Worm (Caenorhabditis elegans): ENCODE data around the gene gcy-23.

DNA sequence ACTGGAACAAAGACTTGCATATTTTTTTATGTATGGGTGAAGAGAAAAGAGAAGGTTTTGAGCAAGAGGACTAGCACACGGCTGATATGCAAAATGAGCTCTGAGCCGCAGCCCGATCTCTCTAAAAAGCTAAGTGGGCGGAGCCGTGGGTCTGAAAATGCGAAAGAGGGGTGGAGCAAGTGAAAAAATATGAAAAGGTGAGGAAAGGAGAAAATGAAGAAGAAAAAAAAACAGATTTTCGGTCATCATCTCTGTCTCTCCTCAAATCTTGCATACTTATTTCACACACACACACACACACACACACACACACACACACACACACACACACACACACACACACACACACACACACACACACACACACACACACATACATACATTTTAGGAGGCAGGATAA, 34.7 kb downstream of the gcy-23 start, which contains the start of gene dmd-9:
- TF ChIP-seq nfya-1 (tag; optimal IDR thresholded peaks at IDR 0.05) (no peak), T23F11.4 (GFP tag; optimal IDR thresholded peaks at IDR 0.05) (no peak), mec-3 (tag; optimal IDR thresholded peaks at IDR 0.05; ENCODE audit: borderline replicate concordance) (no peak), pha-4 (tag; optimal IDR thresholded peaks at IDR 0.05) (no peak), unc-42 (tag; optimal IDR thresholded peaks at IDR 0.05) (no peak), ceh-45 (GFP tag; IDR thresholded peaks at IDR 0.05) (no peak), nhr-11 (tag; optimal IDR thresholded peaks at IDR 0.05) (no peak), hlh-6 (tag; optimal IDR thresholded peaks at IDR 0.05) (no peak)
